Worm (Caenorhabditis elegans): ENCODE results near the gene btb-8.

The btb-8 gene

DNA sequence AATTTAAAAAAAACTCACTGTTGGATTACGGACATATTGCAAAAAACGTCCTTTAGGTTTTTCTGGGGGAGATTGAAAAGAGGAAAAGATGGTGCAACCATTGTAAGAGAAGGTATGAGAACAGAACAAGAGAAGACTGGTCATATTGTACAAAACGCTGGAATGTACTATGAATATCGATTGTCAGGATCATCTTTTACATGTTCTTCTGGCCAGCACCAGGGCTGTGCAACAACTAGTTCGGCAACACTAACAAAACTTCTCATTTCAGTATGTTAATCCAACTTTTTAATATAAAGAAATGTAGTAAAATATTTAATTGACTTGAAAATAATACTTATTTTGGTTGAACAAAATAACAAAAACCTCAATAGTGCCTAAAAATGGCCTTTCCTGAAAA lies 19.2 kb upstream of the btb-8 start, which contains the start of gene fbxb-47:
Gene fbxb-47, minus strand, starts transcription at position 101 of the 400 bp plus-strand sequence.
- TF ChIP-seq elt-3 (tag; optimal IDR thresholded peaks at IDR 0.05) (no peak), ztf-11 (tag; optimal IDR thresholded peaks at IDR 0.05) (no peak), mab-5 (tag; optimal IDR thresholded peaks at IDR 0.05) (no peak), mdl-1 (tag; optimal IDR thresholded peaks at IDR 0.05) (no peak), nhr-11 (tag; optimal IDR thresholded peaks at IDR 0.05) (no peak), peb-1 (tag; optimal IDR thresholded peaks at IDR 0.05) (no peak), ceh-16 (tag; optimal IDR thresholded peaks at IDR 0.05) (no peak), ama-1 (optimal IDR thresholded peaks at IDR 0.05) (no peak), nhr-12 (tag; optimal IDR thresholded peaks at IDR 0.05) (no peak), elt-1 (tag; optimal IDR thresholded peaks at IDR 0.05) (no peak), lin-13 (GFP tag; optimal IDR thresholded peaks at IDR 0.05) (no peak), C34F6.9 (tag; optimal IDR thresholded peaks at IDR 0.05) (no peak), blmp-1 (tag; optimal IDR thresholded peaks at IDR 0.05; ENCODE audit: insufficient read depth) (no peak)

DNA sequence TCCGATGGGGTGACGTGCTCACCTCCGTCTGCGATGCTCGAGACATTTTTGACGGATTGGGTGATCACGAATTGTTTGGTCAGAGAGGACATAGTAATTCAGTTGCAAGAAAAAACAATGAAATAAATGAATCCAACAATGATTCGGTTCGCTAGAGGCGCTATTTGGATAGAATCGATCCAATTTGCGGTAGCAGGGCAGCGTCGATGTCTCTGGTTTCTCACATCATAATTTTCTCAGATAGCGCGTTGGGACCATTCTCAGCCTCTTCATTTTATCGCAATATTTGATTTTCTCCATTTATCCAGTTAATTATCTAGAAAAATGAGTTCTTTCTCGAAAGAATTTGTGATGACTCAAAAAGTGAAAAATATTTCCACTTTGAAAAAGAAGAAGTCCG lies 16.2 kb upstream of the btb-8 start, which contains the start of gene sdz-18:
Gene sdz-18, minus strand, starts transcription at position 101 of the 400 bp plus-strand sequence.
- no peak for TF ChIP-seq egl-27 (tag; optimal IDR thresholded peaks at IDR 0.05)
- no peak for TF ChIP-seq nhr-21 (tag; optimal IDR thresholded peaks at IDR 0.05)
- no peak for TF ChIP-seq lin-39 (tag; optimal IDR thresholded peaks at IDR 0.05)
- TF ChIP-seq unc-39 (tag; optimal IDR thresholded peaks at IDR 0.05) = no peak
- TF ChIP-seq F13H6.1 (tag; optimal IDR thresholded peaks at IDR 0.05) = no peak
- TF ChIP-seq elt-3 (tag; optimal IDR thresholded peaks at IDR 0.05) = no peak
- no peak for TF ChIP-seq sma-9 (GFP tag; optimal IDR thresholded peaks at IDR 0.05)
- TF ChIP-seq sma-9 (tag; optimal IDR thresholded peaks at IDR 0.05) = no peak
- no peak for TF ChIP-seq crh-2 (tag; optimal IDR thresholded peaks at IDR 0.05)
- TF ChIP-seq lin-11 (tag; optimal IDR thresholded peaks at IDR 0.05) = no peak
- no peak for TF ChIP-seq fos-1 (tag; optimal IDR thresholded peaks at IDR 0.05)

- TF ChIP-seq mbf-1 (tag; optimal IDR thresholded peaks at IDR 0.05) = no peak
- no peak for TF ChIP-seq nhr-237 (tag; optimal IDR thresholded peaks at IDR 0.05)
- no peak for TF ChIP-seq crh-2 (tag; optimal IDR thresholded peaks at IDR 0.05)
- no peak for TF ChIP-seq ZK546.5 (tag; optimal IDR thresholded peaks at IDR 0.05)
- TF ChIP-seq ztf-11 (tag; optimal IDR thresholded peaks at IDR 0.05) = no peak
- TF ChIP-seq nhr-25 (tag; optimal IDR thresholded peaks at IDR 0.05) = no peak
- no peak for TF ChIP-seq R02D3.7 (tag; optimal IDR thresholded peaks at IDR 0.05)
- no peak for TF ChIP-seq gmeb-1 (tag; optimal IDR thresholded peaks at IDR 0.05)
- no peak for TF ChIP-seq mdl-1 (tag; optimal IDR thresholded peaks at IDR 0.05)
- TF ChIP-seq egl-27 (tag; optimal IDR thresholded peaks at IDR 0.05) = no peak
- no peak for TF ChIP-seq sma-9 (GFP tag; optimal IDR thresholded peaks at IDR 0.05)
- TF ChIP-seq sma-9 (tag; optimal IDR thresholded peaks at IDR 0.05) = no peak
- TF ChIP-seq ceh-82 (tag; optimal IDR thresholded peaks at IDR 0.05) = no peak
- no peak for TF ChIP-seq nhr-77 (tag; optimal IDR thresholded peaks at IDR 0.05)
- TF ChIP-seq lin-39 (tag; optimal IDR thresholded peaks at IDR 0.05) = no peak
- no peak for TF ChIP-seq unc-39 (tag; optimal IDR thresholded peaks at IDR 0.05)
- no peak for TF ChIP-seq ztf-4 (tag; optimal IDR thresholded peaks at IDR 0.05)
- TF ChIP-seq nhr-129 (tag; optimal IDR thresholded peaks at IDR 0.05) = no peak
Observed at ce11 chrII:1709959-1710358, 12.6 kb upstream of the btb-8 start, which contains the start of gene fbxa-184. TSS of gene fbxa-184 (plus strand) at chrII:1710259.

ce11 chrII:1712938-1713337 lies 9.6 kb upstream of the btb-8 start, which contains the start of gene btb-7:
TSS of gene btb-7 (plus strand) at chrII:1713238.
- TF ChIP-seq F13H6.1 (tag; optimal IDR thresholded peaks at IDR 0.05) = no peak
- TF ChIP-seq lin-39 (tag; optimal IDR thresholded peaks at IDR 0.05) = no peak
- TF ChIP-seq nhr-12 (tag; optimal IDR thresholded peaks at IDR 0.05) = no peak
- TF ChIP-seq nhr-11 (tag; optimal IDR thresholded peaks at IDR 0.05) = no peak
- TF ChIP-seq sem-4 (tag; optimal IDR thresholded peaks at IDR 0.05) = no peak
- no peak for TF ChIP-seq nhr-23 (tag; optimal IDR thresholded peaks at IDR 0.05)
- no peak for TF ChIP-seq nhr-6 (tag; optimal IDR thresholded peaks at IDR 0.05)
- TF ChIP-seq alr-1 (tag; optimal IDR thresholded peaks at IDR 0.05) = no peak
- no peak for TF ChIP-seq nhr-10 (tag; optimal IDR thresholded peaks at IDR 0.05)
- no peak for TF ChIP-seq mdl-1 (tag; optimal IDR thresholded peaks at IDR 0.05)
- TF ChIP-seq peb-1 (tag; optimal IDR thresholded peaks at IDR 0.05) = no peak
- TF ChIP-seq nhr-21 (tag; optimal IDR thresholded peaks at IDR 0.05) = no peak
